Worm (Caenorhabditis elegans) whole organism, L4 larva: ENCODE measurements around the gene rimb-1.

Experiments used
- daf-8 ChIP-seq: fragments of 200-800 bp; sonication (Bioruptor generic); IDR thresholded peaks from 2 replicates; pipeline ENCODE4 v1.3.6; 2022; ENCODE audit warnings: missing genetic modification characterization, missing compliant biosample characterization
- nhr-25 ChIP-seq: sonication (generic microtip); optimal IDR thresholded peaks from 2 replicates; lab custom pipeline; 2017; ENCODE audit warnings: missing genetic modification characterization, mild to moderate bottlenecking, missing compliant biosample characterization, antibody characterized with exemption, moderate library complexity, borderline replicate concordance; ENCODE audit not compliant: insufficient read depth
- unc-62 ChIP-seq, 3 experiments: fragments of 150-350 bp in 1 of 3; sonication (generic microtip); optimal IDR thresholded peaks in 2 of 3; peaks in 1 of 3; 1 replicate in 1 of 3; 2 replicates in 2 of 3; lab custom pipeline; 2014 to 2017; ENCODE audit warnings: missing biosample characterization in 3 of 3, missing genetic modification characterization in 3 of 3, missing genetic modification reagents in 3 of 3, missing genotype in 1 of 3

DNA sequence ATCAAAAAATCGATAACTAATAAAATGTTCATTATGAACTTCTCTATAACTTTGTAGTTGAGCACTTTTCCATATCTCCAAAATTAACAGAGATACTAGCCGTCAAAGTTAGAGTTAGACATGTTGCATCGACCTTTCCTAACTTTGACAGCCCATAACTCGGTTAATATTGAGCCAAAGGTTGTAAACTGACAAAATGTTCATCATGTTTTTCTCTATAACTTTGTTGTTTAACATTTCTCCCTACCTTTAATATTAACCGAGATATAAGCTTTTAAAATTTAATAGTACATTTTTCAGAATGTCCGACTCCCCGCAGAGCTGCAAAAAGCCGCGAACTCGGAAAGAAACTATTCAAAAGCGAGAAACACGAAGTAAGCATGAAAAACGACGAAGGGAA, 67.0 kb downstream of the rimb-1 start, which contains the start of gene hlh-33:
- TF ChIP-seq unc-62 (GFP tag; optimal IDR thresholded peaks at IDR 0.05 in 1 of 2; lab: Kevin White, UChicago) = peak in 1 of 2 experiments; percentile 51
- TF ChIP-seq unc-62 (tag; optimal IDR thresholded peaks at IDR 0.05; lab: Kevin White, UChicago) = no peak
- TF ChIP-seq nhr-25 = no peak
- no peak for TF ChIP-seq daf-8
